Worm (Caenorhabditis elegans): ENCODE measurements around the gene C31H1.1.

Gene C31H1.1

DNA sequence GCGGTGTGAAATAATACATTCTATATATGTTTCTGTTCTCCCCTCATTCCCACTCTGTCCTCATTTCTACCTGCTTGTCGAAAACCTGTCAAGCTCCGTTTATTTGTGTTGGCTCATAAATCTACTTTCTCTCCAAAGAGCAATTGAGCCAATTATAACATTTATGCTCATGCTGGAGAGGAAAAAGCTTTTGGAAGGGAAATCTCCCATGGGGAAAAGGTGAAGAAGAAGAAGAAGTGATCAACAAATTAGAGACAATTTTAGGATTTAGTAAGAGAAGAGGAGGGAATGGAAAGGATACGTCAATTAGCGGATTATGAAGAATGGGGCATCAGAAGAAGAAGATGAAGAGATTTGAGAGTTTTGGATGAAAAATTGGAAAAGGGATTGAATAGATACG, 12.5 kb downstream of the C31H1.1 start:
- TF ChIP-seq efl-1 (optimal IDR thresholded peaks at IDR 0.05): no peak
- TF ChIP-seq efl-1 (GFP tag; optimal IDR thresholded peaks at IDR 0.05 in 1 of 2): peak in 1 of 2 experiments; percentile 63
- TF ChIP-seq unc-62 (GFP tag; optimal IDR thresholded peaks at IDR 0.05): no peak
- peak; percentile 43 for TF ChIP-seq lin-14 (GFP tag; optimal IDR thresholded peaks at IDR 0.05)
- peak; percentile 5 for TF ChIP-seq fkh-8 (tag; optimal IDR thresholded peaks at IDR 0.05)
- no peak for TF ChIP-seq hlh-17 (GFP tag; optimal IDR thresholded peaks at IDR 0.05; ENCODE audit: borderline replicate concordance)
- no peak for TF ChIP-seq nhr-20 (tag; optimal IDR thresholded peaks at IDR 0.05)
- TF ChIP-seq dsc-1 (tag; optimal IDR thresholded peaks at IDR 0.05): peak; percentile 16
- TF ChIP-seq irx-1 (tag; optimal IDR thresholded peaks at IDR 0.05): no peak

DNA sequence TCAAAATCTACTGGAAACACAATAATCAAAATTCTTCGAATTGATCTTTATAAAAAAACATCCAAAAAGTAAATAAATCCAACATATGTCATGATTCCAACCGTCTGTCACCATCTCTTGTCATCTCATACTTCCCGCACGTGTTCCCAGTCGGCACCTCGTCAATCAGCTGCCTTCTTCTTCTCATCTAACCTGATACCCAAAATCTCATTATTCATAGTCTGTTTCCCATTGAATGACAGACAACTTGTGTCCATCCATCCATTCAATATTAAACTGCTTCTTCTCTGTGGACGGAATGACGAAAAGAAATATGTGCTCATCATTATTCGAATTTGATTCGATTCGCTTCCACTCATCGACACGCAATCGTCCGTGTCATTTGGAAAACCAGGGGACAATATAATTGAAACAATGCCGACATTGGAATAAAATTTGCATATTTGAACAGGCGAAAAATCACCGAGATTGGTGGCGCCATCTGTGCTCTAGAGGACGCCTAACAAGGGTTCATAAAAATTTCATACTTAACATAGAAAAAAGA, 13.9 kb downstream of the C31H1.1 start:
- peak in 1 of 2 experiments; percentile 87 for TF ChIP-seq ztf-11 (tag; optimal IDR thresholded peaks at IDR 0.05)
- no peak for TF ChIP-seq fkh-8 (tag; optimal IDR thresholded peaks at IDR 0.05)
- TF ChIP-seq fkh-10 (GFP tag; optimal IDR thresholded peaks at IDR 0.05): peak; percentile 64
- TF ChIP-seq ceh-8 (GFP tag; optimal IDR thresholded peaks at IDR 0.05): no peak
- TF ChIP-seq unc-86 (tag; optimal IDR thresholded peaks at IDR 0.05): peak; percentile 40
- peak; percentile 86 for TF ChIP-seq tbx-2 (tag; optimal IDR thresholded peaks at IDR 0.05)

DNA sequence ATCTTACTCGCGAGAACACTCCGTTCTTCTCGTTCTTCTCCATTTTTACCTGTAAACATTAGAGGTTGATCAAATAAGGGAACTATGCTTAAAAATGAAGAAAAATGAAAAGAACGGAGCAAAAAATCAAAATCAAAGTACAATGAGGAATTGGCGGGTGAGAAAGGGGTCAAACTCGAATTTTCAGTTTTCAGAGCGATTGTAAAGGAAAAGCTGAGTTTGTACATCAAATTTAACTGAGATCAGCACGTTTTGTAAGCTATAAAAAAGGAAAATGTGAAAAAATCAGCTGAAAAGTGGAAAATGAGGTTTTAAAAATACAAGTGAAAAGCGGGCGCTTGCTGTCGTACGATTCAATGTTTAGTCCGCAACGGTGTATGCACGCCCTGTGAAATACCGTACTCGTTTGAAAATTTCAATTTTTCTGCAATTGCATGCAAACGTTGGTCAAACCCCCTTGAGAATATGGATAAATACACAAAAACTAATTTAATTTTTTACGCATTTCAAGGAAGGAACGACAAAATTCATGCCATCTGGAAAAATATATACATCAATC, 16.9 kb downstream of the C31H1.1 start, which contains the start of gene oops-1:
oops-1 (minus strand) TSS at position 51 of the 559 bp plus-strand sequence.
- TF ChIP-seq elt-2 (tag; optimal IDR thresholded peaks at IDR 0.05) (no peak), nhr-71 (tag; optimal IDR thresholded peaks at IDR 0.05) (no peak), swsn-7 (tag; optimal IDR thresholded peaks at IDR 0.05) (no peak), fkh-8 (tag; optimal IDR thresholded peaks at IDR 0.05) (no peak), ceh-63 (GFP tag; optimal IDR thresholded peaks at IDR 0.05) (no peak), mef-2 (tag; optimal IDR thresholded peaks at IDR 0.05) (no peak)

DNA sequence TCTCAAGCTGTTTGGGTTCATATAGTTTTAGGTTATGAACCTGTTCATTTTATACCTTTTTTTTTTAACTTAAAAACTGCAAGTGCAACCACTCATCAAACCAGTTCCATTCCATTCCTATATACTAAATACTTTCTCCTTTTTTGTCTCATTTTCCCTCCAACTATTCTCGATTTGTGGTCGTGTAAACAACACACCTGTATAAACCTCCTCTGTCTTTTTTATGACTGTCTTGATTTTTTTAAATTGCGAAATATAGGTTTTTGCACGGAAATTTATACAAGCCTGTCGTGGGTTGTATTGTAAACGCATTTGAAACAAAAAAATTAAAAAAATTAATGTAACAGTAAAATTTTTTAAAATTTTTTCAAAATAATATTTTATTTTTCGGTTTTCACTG, 19.2 kb downstream of the C31H1.1 start:
- TF ChIP-seq snpc-4 (tag; optimal IDR thresholded peaks at IDR 0.05) (no peak), vab-15 (tag; optimal IDR thresholded peaks at IDR 0.05) (no peak), unc-86 (tag; optimal IDR thresholded peaks at IDR 0.05) (no peak), unc-98 (GFP tag; IDR thresholded peaks at IDR 0.05) (no peak), ceh-8 (GFP tag; optimal IDR thresholded peaks at IDR 0.05) (no peak), pqm-1 (tag; optimal IDR thresholded peaks at IDR 0.05) (no peak), egl-27 (tag; optimal IDR thresholded peaks at IDR 0.05) (no peak), nhr-76 (tag; optimal IDR thresholded peaks at IDR 0.05) (no peak), dsc-1 (tag; optimal IDR thresholded peaks at IDR 0.05) (no peak), nhr-90 (tag; optimal IDR thresholded peaks at IDR 0.05; ENCODE audit: poor library complexity) (no peak), xbp-1 (tag; optimal IDR thresholded peaks at IDR 0.05) (no peak), unc-30 (tag; optimal IDR thresholded peaks at IDR 0.05) (no peak), mef-2 (tag; optimal IDR thresholded peaks at IDR 0.05) (no peak), skn-1 (tag; optimal IDR thresholded peaks at IDR 0.05) (peak; percentile 23), lin-14 (GFP tag; optimal IDR thresholded peaks at IDR 0.05) (peak; percentile 26), ceh-88 (GFP tag; IDR thresholded peaks at IDR 0.05) (no peak), elt-3 (tag; optimal IDR thresholded peaks at IDR 0.05) (no peak), blmp-1 (tag; optimal IDR thresholded peaks at IDR 0.05) (peak; percentile 50), pax-3 (tag; optimal IDR thresholded peaks at IDR 0.05) (no peak), rnt-1 (tag; optimal IDR thresholded peaks at IDR 0.05) (no peak), nhr-19 (GFP tag; conservative IDR thresholded peaks at IDR 0.05) (no peak), nhr-71 (tag; optimal IDR thresholded peaks at IDR 0.05) (no peak), nhr-84 (tag; optimal IDR thresholded peaks at IDR 0.05) (no peak), nhr-77 (tag; optimal IDR thresholded peaks at IDR 0.05) (no peak), zag-1 (tag; optimal IDR thresholded peaks at IDR 0.05) (no peak), nhr-85 (tag) (peak; percentile 51), tbx-2 (tag; optimal IDR thresholded peaks at IDR 0.05) (no peak), fkh-4 (tag; optimal IDR thresholded peaks at IDR 0.05; ENCODE audit: borderline replicate concordance) (no peak), elt-2 (tag; optimal IDR thresholded peaks at IDR 0.05) (no peak), unc-62 (GFP tag; optimal IDR thresholded peaks at IDR 0.05) (no peak), lin-13 (GFP tag; optimal IDR thresholded peaks at IDR 0.05) (no peak), ztf-4 (tag; optimal IDR thresholded peaks at IDR 0.05) (no peak)

All from whole organism, L1 larva.